Worm (Caenorhabditis elegans): Measurements from ENCODE around the gene T28D6.4.
A peak's percentile ranks its signal among the peaks of the same experiment; 100 is the strongest.

Gene T28D6.4

ce11 chrIII:11371236-11371635 lies 11.0 kb downstream of the T28D6.4 start (continued):
- TF ChIP-seq jun-1 (tag; optimal IDR thresholded peaks at IDR 0.05) (no peak), mdl-1 (tag; optimal IDR thresholded peaks at IDR 0.05) (peak in 1 of 2 experiments; percentile 41), lsy-2 (tag; optimal IDR thresholded peaks at IDR 0.05) (peak; percentile 42 to 64), nhr-237 (tag; optimal IDR thresholded peaks at IDR 0.05) (no peak), skn-1 (tag; optimal IDR thresholded peaks at IDR 0.05) (peak; percentile 33), xbp-1 (tag; optimal IDR thresholded peaks at IDR 0.05) (peak; percentile 62)

- TF ChIP-seq pqm-1 (tag; optimal IDR thresholded peaks at IDR 0.05) (no peak), jun-1 (tag; optimal IDR thresholded peaks at IDR 0.05) (no peak)
Measured at ce11 chrIII:11371688-11372087, 11.4 kb downstream of the T28D6.4 start, which contains the start of gene tba-7. tba-7 (minus strand) TSS chrIII:11371788.

DNA sequence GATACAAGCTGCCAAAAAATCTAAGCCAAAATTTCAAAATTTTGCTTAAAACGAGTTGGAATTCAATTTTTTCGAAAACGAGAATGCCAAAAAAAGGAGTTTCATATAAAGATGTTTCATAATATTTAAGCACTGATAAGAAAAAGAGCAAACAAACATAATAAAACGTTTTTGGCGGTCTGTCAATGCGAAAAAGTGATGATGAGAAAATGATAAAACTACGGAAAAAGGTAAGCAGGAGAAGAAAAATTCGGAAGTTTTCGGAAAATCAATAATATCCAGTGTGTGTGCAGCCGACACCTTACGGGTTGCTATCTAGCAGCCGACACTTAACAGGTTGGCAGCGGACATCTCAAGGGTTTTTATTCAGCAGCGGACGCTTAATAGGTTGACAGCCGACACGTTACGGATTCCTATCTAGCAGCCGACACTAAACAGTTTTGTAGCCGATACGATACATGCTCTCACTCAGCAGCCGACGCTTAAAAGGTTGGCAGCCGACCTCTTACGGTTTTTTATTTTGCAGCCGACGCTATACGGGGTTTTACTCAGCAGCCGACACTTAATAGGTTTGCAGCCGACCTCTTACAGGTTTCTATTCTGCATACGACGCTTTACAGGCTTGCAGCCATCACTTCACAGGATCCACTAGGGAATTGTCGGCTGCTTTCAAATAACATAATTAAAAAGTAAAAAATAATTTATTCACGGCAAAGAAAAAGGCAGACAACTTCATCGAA lies 12.1 kb downstream of the T28D6.4 start:
- TF ChIP-seq C04F5.9 (tag; optimal IDR thresholded peaks at IDR 0.05) (no peak), efl-1 (optimal IDR thresholded peaks at IDR 0.05) (no peak), efl-1 (GFP tag; optimal IDR thresholded peaks at IDR 0.05 in 1 of 2) (peak in 1 of 2 experiments; percentile 84), ama-1 (optimal IDR thresholded peaks at IDR 0.05) (no peak), lsy-2 (tag; optimal IDR thresholded peaks at IDR 0.05) (no peak), snu-23 (GFP tag; optimal IDR thresholded peaks at IDR 0.05) (no peak), nhr-20 (tag; optimal IDR thresholded peaks at IDR 0.05) (no peak), nhr-77 (tag; optimal IDR thresholded peaks at IDR 0.05) (no peak), sptf-1 (tag; optimal IDR thresholded peaks at IDR 0.05) (no peak), ztf-11 (tag; optimal IDR thresholded peaks at IDR 0.05) (no peak), nhr-85 (tag) (no peak), jun-1 (tag; optimal IDR thresholded peaks at IDR 0.05) (no peak), unc-62 (GFP tag; optimal IDR thresholded peaks at IDR 0.05) (no peak), snpc-4 (tag; optimal IDR thresholded peaks at IDR 0.05) (peak; percentile 89), lin-15B (tag; optimal IDR thresholded peaks at IDR 0.05) (no peak)

DNA sequence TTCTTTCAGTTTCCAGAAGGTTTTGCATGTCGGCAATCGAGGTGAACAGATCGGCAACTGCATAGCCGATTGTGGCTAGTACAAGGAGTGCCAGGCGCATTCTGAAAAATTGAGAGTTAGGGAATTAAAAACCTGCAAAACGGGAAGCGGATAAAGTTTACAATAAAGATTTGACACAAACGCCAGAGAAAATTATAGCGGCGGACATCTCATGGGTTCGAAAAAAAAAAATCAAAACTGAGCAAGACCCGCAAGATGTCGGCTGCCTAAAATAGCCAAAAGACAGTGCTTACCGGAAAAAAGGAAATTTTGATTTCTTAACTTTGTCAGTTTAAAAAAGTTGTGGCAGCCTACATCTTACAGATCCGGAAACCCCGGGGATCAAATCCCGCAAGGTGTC lies 17.6 kb downstream of the T28D6.4 start, which contains the start of gene dpy-18:
Gene dpy-18 (minus strand): TSS at position 101 of the 400 bp plus-strand sequence.
- no peak for TF ChIP-seq ceh-82 (tag; optimal IDR thresholded peaks at IDR 0.05)
- TF ChIP-seq jun-1 (tag; optimal IDR thresholded peaks at IDR 0.05), result no peak
- no peak for TF ChIP-seq nhr-12 (tag; optimal IDR thresholded peaks at IDR 0.05)
- TF ChIP-seq unc-62 (GFP tag; optimal IDR thresholded peaks at IDR 0.05), result no peak
- TF ChIP-seq snpc-4 (tag; optimal IDR thresholded peaks at IDR 0.05), result no peak
- TF ChIP-seq hlh-17 (GFP tag; optimal IDR thresholded peaks at IDR 0.05; ENCODE audit: borderline replicate concordance), result no peak

DNA sequence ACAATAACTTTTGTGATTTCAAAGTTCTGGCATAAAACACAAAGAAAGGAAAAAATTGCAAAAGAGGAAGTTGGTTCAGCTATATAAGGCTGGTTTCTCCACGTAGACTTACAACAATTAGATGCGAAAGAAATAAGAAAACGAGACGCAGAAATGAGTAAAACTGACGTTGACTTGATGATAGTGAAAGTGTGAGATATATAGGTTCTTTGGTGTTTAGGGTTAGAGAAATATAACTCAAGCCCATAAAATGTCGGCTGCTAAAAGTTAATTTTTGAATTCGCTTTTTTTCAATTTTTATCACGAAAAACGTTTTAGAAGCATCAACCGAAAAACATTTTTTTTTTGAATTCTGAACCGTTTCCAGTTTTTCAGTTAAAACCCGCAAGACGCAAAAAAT lies 18.2 kb downstream of the T28D6.4 start:
- no peak for TF ChIP-seq nhr-11 (tag; optimal IDR thresholded peaks at IDR 0.05)
- no peak for TF ChIP-seq Y116A8C.19 (tag; optimal IDR thresholded peaks at IDR 0.05; ENCODE audit: borderline replicate concordance)
- no peak for TF ChIP-seq lin-15B (tag; optimal IDR thresholded peaks at IDR 0.05)
- TF ChIP-seq fkh-4 (tag; optimal IDR thresholded peaks at IDR 0.05; ENCODE audit: borderline replicate concordance), result no peak
- TF ChIP-seq pax-3 (tag; optimal IDR thresholded peaks at IDR 0.05), result no peak
- no peak for TF ChIP-seq hlh-17 (GFP tag; optimal IDR thresholded peaks at IDR 0.05; ENCODE audit: borderline replicate concordance)
- TF ChIP-seq ces-1 (GFP tag; optimal IDR thresholded peaks at IDR 0.05), result no peak
- TF ChIP-seq efl-1 (optimal IDR thresholded peaks at IDR 0.05), result no peak
- TF ChIP-seq efl-1 (GFP tag; optimal IDR thresholded peaks at IDR 0.05 in 1 of 2), result peak in 1 of 2 experiments; percentile 32
- TF ChIP-seq ztf-11 (tag; optimal IDR thresholded peaks at IDR 0.05), result no peak
- no peak for TF ChIP-seq lir-3 (tag; optimal IDR thresholded peaks at IDR 0.05; ENCODE audit: poor library complexity)
- no peak for TF ChIP-seq elt-2 (tag; optimal IDR thresholded peaks at IDR 0.05)
- TF ChIP-seq sup-37 (GFP tag; optimal IDR thresholded peaks at IDR 0.05), result no peak
- no peak for TF ChIP-seq zip-4 (GFP tag; optimal IDR thresholded peaks at IDR 0.05)
- no peak for TF ChIP-seq ceh-63 (GFP tag; optimal IDR thresholded peaks at IDR 0.05)
- no peak for TF ChIP-seq C16A3.4 (tag; optimal IDR thresholded peaks at IDR 0.05)
- peak; percentile 17 for TF ChIP-seq lin-14 (GFP tag; optimal IDR thresholded peaks at IDR 0.05)
- no peak for TF ChIP-seq ama-1 (optimal IDR thresholded peaks at IDR 0.05)
- TF ChIP-seq xbp-1 (tag; optimal IDR thresholded peaks at IDR 0.05), result peak; percentile 82
- no peak for TF ChIP-seq mep-1 (tag; optimal IDR thresholded peaks at IDR 0.05)
- TF ChIP-seq irx-1 (tag; optimal IDR thresholded peaks at IDR 0.05), result no peak
- TF ChIP-seq ets-5 (GFP tag; IDR thresholded peaks at IDR 0.05), result no peak
- no peak for TF ChIP-seq egl-27 (tag; optimal IDR thresholded peaks at IDR 0.05)
- TF ChIP-seq unc-30 (tag; optimal IDR thresholded peaks at IDR 0.05), result no peak
- TF ChIP-seq snpc-4 (tag; optimal IDR thresholded peaks at IDR 0.05), result peak; percentile 74
- TF ChIP-seq blmp-1 (tag; optimal IDR thresholded peaks at IDR 0.05), result peak; percentile 88
- TF ChIP-seq mef-2 (tag; optimal IDR thresholded peaks at IDR 0.05), result no peak
- no peak for TF ChIP-seq tlp-1 (tag; optimal IDR thresholded peaks at IDR 0.05)

All from whole organism, L1 larva.